Fruit fly (Drosophila melanogaster): ENCODE data around the gene drm.
A peak's percentile ranks its signal among the peaks of the same experiment; 100 is the strongest.

- no peak for TF ChIP-seq CG13204 (GFP tag; optimal IDR thresholded peaks at IDR 0.05)
- TF ChIP-seq CG8159 (tag; optimal IDR thresholded peaks at IDR 0.05), result peak; percentile 61
- no peak for TF ChIP-seq Ets98B (GFP tag; IDR thresholded peaks at IDR 0.05)
- TF ChIP-seq CG10348 (GFP tag; IDR thresholded peaks at IDR 0.05), result no peak
- TF ChIP-seq CG9948 (tag; optimal IDR thresholded peaks at IDR 0.05), result peak; percentile 48
- TF ChIP-seq CG32121 (GFP tag; IDR thresholded peaks at IDR 0.05), result no peak
- TF ChIP-seq Pif1A (GFP tag; optimal IDR thresholded peaks at IDR 0.05), result peak; percentile 41
- peak; percentile 16 for TF ChIP-seq CG8301 (tag; optimal IDR thresholded peaks at IDR 0.05)
- peak; percentile 52 for TF ChIP-seq CG17806 (tag; optimal IDR thresholded peaks at IDR 0.05)
- no peak for TF ChIP-seq CG12605 (GFP tag; IDR thresholded peaks at IDR 0.05)
- TF ChIP-seq EcR (GFP tag; optimal IDR thresholded peaks at IDR 0.05), result no peak
These were observed 44.6 kb downstream of the drm start for dm6 chr2L:3583405-3584295.
